Worm (Caenorhabditis elegans): ENCODE measurements around the gene abf-6.

abf-6 gene

DNA sequence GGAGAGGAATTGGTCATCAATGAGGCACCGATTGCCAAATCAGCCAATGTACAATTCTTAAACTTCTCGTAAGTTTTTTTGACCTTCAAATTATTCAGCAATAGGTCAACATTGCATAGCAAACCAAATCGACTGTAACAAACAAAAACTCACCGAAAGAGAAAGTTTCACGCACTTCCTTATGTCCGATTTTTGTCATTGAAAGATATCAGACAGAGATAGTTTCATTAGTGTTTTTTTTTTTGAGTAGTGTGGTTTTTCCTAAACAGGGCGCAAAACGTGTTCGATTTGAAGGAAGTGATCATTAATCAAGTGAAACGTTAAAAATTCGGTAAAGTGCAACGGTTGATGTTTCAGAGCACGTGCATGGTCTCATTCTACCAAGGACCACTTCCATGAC, 50.3 kb downstream of the abf-6 start:
- TF ChIP-seq nfya-1 (tag; optimal IDR thresholded peaks at IDR 0.05; ENCODE audit: insufficient read depth), result peak; percentile 3
- TF ChIP-seq nhr-23 (tag; optimal IDR thresholded peaks at IDR 0.05), result peak; percentile 84
- peak; percentile 56 for TF ChIP-seq elt-1 (tag; optimal IDR thresholded peaks at IDR 0.05)
- peak in 1 of 3 experiments; percentile 16 for TF ChIP-seq elt-3 (tag; optimal IDR thresholded peaks at IDR 0.05)
- TF ChIP-seq nhr-25 (tag; optimal IDR thresholded peaks at IDR 0.05), result peak; percentile 92
- TF ChIP-seq elt-2 (tag; optimal IDR thresholded peaks at IDR 0.05), result no peak
- TF ChIP-seq fos-1 (tag; optimal IDR thresholded peaks at IDR 0.05), result no peak
- no peak for TF ChIP-seq ceh-9 (tag; optimal IDR thresholded peaks at IDR 0.05)
- no peak for TF ChIP-seq nhr-237 (tag; optimal IDR thresholded peaks at IDR 0.05)
- TF ChIP-seq nhr-43 (tag; optimal IDR thresholded peaks at IDR 0.05; ENCODE audit: poor library complexity, severe bottlenecking), result peak; percentile 66
- no peak for TF ChIP-seq skn-1 (tag; optimal IDR thresholded peaks at IDR 0.05)
- peak; percentile 21 for TF ChIP-seq egl-27 (tag; optimal IDR thresholded peaks at IDR 0.05)
- no peak for TF ChIP-seq nhr-28 (tag; optimal IDR thresholded peaks at IDR 0.05)
- TF ChIP-seq sea-2 (GFP tag; optimal IDR thresholded peaks at IDR 0.05), result no peak
- no peak for TF ChIP-seq mml-1 (tag; optimal IDR thresholded peaks at IDR 0.05)
- no peak for TF ChIP-seq ceh-82 (tag; optimal IDR thresholded peaks at IDR 0.05)
- no peak for TF ChIP-seq lin-39 (tag; optimal IDR thresholded peaks at IDR 0.05)
- no peak for TF ChIP-seq nhr-76 (tag; optimal IDR thresholded peaks at IDR 0.05)
- TF ChIP-seq pqm-1 (tag; optimal IDR thresholded peaks at IDR 0.05), result no peak
